Worm (Caenorhabditis elegans): ENCODE results near the gene srx-22.

DNA sequence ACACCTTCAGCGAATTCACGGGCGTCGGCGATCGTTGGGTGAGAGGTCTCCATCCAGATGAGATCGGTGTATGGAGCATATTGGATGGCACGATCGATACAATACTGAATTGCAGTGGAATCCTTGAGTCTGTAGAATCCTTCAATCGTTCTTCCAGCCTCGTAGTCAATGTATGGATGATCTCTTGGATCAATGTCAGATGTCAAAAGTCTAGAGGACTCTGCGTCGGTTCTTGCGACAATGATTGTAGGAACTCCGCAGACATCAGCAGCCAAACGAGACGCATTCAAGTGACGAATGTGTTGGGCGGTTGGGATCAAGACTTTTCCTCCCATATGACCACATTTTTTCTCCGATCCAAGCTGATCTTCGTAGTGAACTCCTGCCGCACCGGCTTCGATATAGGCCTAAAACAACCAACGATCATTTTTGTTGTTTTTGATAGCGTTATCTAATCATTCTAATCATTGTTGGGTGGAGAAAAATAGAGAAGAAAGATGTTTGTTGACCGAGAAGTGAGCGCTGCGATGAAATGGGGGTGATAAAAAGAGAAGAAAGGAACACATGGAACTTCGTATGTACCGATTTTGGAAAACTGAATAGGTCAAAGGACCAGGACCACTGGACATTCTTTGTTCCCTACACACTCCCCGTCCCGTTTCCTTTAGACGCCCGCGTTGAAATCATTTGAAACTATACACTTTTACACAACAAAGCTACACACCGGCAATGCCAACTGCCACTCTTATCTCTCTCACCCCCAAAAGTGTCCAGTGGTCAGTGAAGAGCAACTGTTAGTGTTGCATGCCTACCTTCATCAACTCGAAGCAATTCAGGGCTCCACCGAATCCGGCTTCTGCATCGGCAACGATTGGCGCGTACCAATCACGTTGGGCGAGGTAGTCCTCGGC lies 47.1 kb downstream of the srx-22 start:
- TF ChIP-seq nhr-76 (tag; optimal IDR thresholded peaks at IDR 0.05) = no peak
- no peak for TF ChIP-seq elt-3 (tag; optimal IDR thresholded peaks at IDR 0.05)
- no peak for TF ChIP-seq nhr-237 (tag; optimal IDR thresholded peaks at IDR 0.05)
- TF ChIP-seq nhr-12 (tag; optimal IDR thresholded peaks at IDR 0.05) = no peak
- TF ChIP-seq elt-1 (tag; optimal IDR thresholded peaks at IDR 0.05; ENCODE audit: borderline replicate concordance, insufficient read depth) = no peak
- TF ChIP-seq blmp-1 (tag; optimal IDR thresholded peaks at IDR 0.05) = no peak
- TF ChIP-seq pha-4 (tag; optimal IDR thresholded peaks at IDR 0.05) = no peak
- no peak for TF ChIP-seq lsy-2 (tag; optimal IDR thresholded peaks at IDR 0.05)
